ENCODE assay signal across 4 fruit fly cellular contexts in the genomic region with DNA sequence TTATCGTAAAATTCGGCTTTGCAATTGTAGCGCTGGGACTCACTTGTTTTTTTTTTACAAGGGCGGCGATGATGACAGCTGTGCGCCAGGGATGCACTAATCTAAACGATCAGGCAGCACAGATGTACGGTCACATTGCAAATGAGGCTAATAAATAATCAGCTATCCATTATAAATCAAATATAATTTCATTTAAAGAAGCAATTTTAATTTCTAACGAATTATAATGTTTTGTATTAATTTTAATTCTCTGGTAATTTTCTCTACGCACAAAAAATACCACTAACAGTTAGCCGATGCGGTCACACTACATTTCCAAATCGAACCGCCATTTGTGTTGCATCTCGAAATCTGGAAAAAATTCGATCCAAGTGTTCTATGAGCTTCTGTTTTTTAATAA.
TF ChIP-seq lines count a peak whose summit lies in the region.

A gene (minus strand): TSS at position 79 of the 400 bp plus-strand sequence.
A gene (plus strand): TSS at position 309 of the 400 bp plus-strand sequence.

- peak; percentile 42 for TF ChIP-seq CTCF in whole organism, embryonic (GFP tag; optimal IDR thresholded peaks at IDR 0.05; lab: Kevin White, UChicago)

TF ChIP-seq in whole organism, adult, 20 proteins besides CTCF, POLR2A, EP300 and RAD21:
- TF ChIP-seq CG12768 (GFP tag; optimal IDR thresholded peaks at IDR 0.05; lab: Kevin White, UChicago), result no peak
- peak; percentile 43 for TF ChIP-seq CG14711 (tag; optimal IDR thresholded peaks at IDR 0.05; lab: Kevin White, UChicago)
- TF ChIP-seq CG1620 (GFP tag; optimal IDR thresholded peaks at IDR 0.05; lab: Kevin White, UChicago), result peak; percentile 29
- peak; percentile 5 for TF ChIP-seq CG7101 (tag; optimal IDR thresholded peaks at IDR 0.05; lab: Kevin White, UChicago)
- TF ChIP-seq cic (GFP tag; optimal IDR thresholded peaks at IDR 0.05; lab: Kevin White, UChicago), result peak; percentile 35
- no peak for TF ChIP-seq Clk (GFP tag; optimal IDR thresholded peaks at IDR 0.05; lab: Kevin White, UChicago)
- TF ChIP-seq Mnt (GFP tag; optimal IDR thresholded peaks at IDR 0.05; lab: Kevin White, UChicago), result peak; percentile 37
- TF ChIP-seq toe (GFP tag; optimal IDR thresholded peaks at IDR 0.05; lab: Kevin White, UChicago), result no peak
- peak; percentile 74 for TF ChIP-seq bab1 (GFP tag; optimal IDR thresholded peaks at IDR 0.05; lab: Kevin White, UChicago)
- peak; percentile 67 for TF ChIP-seq CG11617 (GFP tag; optimal IDR thresholded peaks at IDR 0.05; lab: Kevin White, UChicago)
- TF ChIP-seq ovo (GFP tag; optimal IDR thresholded peaks at IDR 0.05; lab: Kevin White, UChicago), result no peak
- TF ChIP-seq Hr96 (GFP tag; optimal IDR thresholded peaks at IDR 0.05; lab: Kevin White, UChicago), result no peak
- no peak for TF ChIP-seq kay (GFP tag; lab: Kevin White, UChicago; ENCODE audit: borderline replicate concordance)
- TF ChIP-seq cnc (optimal IDR thresholded peaks at IDR 0.05; lab: Kevin White, UChicago), result no peak
- TF ChIP-seq pad (GFP tag; optimal IDR thresholded peaks at IDR 0.05; lab: Kevin White, UChicago), result no peak

TF ChIP-seq in whole organism, embryonic, 481 proteins besides CTCF, POLR2A, EP300 and RAD21 (continues in another document):
- TF ChIP-seq pan (optimal IDR thresholded peaks at IDR 0.05; lab: Kevin White, UChicago) (no peak), pan (GFP tag; optimal IDR thresholded peaks at IDR 0.05 in 1 of 2, IDR thresholded peaks at IDR 0.05 in 1 of 2) (no peak), HmgZ (tag; optimal IDR thresholded peaks at IDR 0.05; lab: Kevin White, UChicago) (peak; percentile 56), CG10321 (GFP tag; IDR thresholded peaks at IDR 0.05; lab: Robert Waterston, UW) (no peak), CoRest (tag; optimal IDR thresholded peaks at IDR 0.05; lab: Kevin White, UChicago) (peak; percentile 49), Usf (GFP tag; optimal IDR thresholded peaks at IDR 0.05; lab: Kevin White, UChicago) (no peak), CG15073 (GFP tag; optimal IDR thresholded peaks at IDR 0.05; lab: Kevin White, UChicago) (no peak), knrl (GFP tag; IDR thresholded peaks at IDR 0.05; lab: Robert Waterston, UW; ENCODE audit: partially characterized antibody) (0 out of 3 replicates have a peak, but pooled peaks have one; percentile 37), CG30403 (GFP tag; optimal IDR thresholded peaks at IDR 0.05; lab: Kevin White, UChicago) (peak; percentile 21), sisA (GFP tag; IDR thresholded peaks at IDR 0.05; lab: Robert Waterston, UW) (peak; percentile 39; the same call in 1 of the 2 replicates), Dfd (GFP tag; optimal IDR thresholded peaks at IDR 0.05; lab: Kevin White, UChicago) (no peak), kah (GFP tag; optimal IDR thresholded peaks at IDR 0.05; lab: Kevin White, UChicago) (no peak), CG9215 (GFP tag; IDR thresholded peaks at IDR 0.05; lab: Robert Waterston, UW) (no peak), CG4328 (GFP tag; optimal IDR thresholded peaks at IDR 0.05; lab: Kevin White, UChicago) (no peak), C15 (GFP tag; IDR thresholded peaks at IDR 0.05; lab: Robert Waterston, UW) (no peak), Kr (GFP tag; optimal IDR thresholded peaks at IDR 0.05; lab: Kevin White, UChicago) (no peak), CG7928 (GFP tag; optimal IDR thresholded peaks at IDR 0.05; lab: Kevin White, UChicago) (peak; percentile 97), tio (GFP tag; optimal IDR thresholded peaks at IDR 0.05; lab: Kevin White, UChicago) (no peak), CG14860 (GFP tag; IDR thresholded peaks at IDR 0.05; lab: Robert Waterston, UW; ENCODE audit: partially characterized antibody) (no peak), Ravus (GFP tag; IDR thresholded peaks at IDR 0.05; lab: Robert Waterston, UW) (no peak), CG7987 (GFP tag; optimal IDR thresholded peaks at IDR 0.05; lab: Kevin White, UChicago) (no peak), NFAT (GFP tag; IDR thresholded peaks at IDR 0.05; lab: Robert Waterston, UW) (no peak), chm (GFP tag; IDR thresholded peaks at IDR 0.05; lab: Robert Waterston, UW) (no peak), tap (tag; optimal IDR thresholded peaks at IDR 0.05; lab: Kevin White, UChicago) (no peak)

TF ChIP-seq in whole organism, prepupa, 60 proteins besides CTCF, POLR2A, EP300 and RAD21 (continues in another document):
- TF ChIP-seq CG9139 (GFP tag; optimal IDR thresholded peaks at IDR 0.05; lab: Kevin White, UChicago) (no peak), Eip93F (GFP tag; optimal IDR thresholded peaks at IDR 0.05; lab: Kevin White, UChicago) (peak; percentile 59), CG6854 (GFP tag; optimal IDR thresholded peaks at IDR 0.05; lab: Kevin White, UChicago) (no peak), CG6163 (GFP tag; IDR thresholded peaks at IDR 0.05; lab: Robert Waterston, UW) (no peak), Sox15 (GFP tag; optimal IDR thresholded peaks at IDR 0.05; lab: Kevin White, UChicago) (no peak), CG3919 (GFP tag; optimal IDR thresholded peaks at IDR 0.05; lab: Kevin White, UChicago) (no peak), Hr38 (GFP tag; optimal IDR thresholded peaks at IDR 0.05; lab: Kevin White, UChicago) (no peak), topi (GFP tag; optimal IDR thresholded peaks at IDR 0.05; lab: Kevin White, UChicago) (no peak), achi (GFP tag; optimal IDR thresholded peaks at IDR 0.05; lab: Kevin White, UChicago) (peak; percentile 74), esn (GFP tag; optimal IDR thresholded peaks at IDR 0.05; lab: Kevin White, UChicago) (peak; percentile 30), pdm3 (GFP tag; optimal IDR thresholded peaks at IDR 0.05; lab: Kevin White, UChicago) (no peak), CG7368 (GFP tag; optimal IDR thresholded peaks at IDR 0.05; lab: Kevin White, UChicago) (no peak), Hr4 (GFP tag; optimal IDR thresholded peaks at IDR 0.05; lab: Kevin White, UChicago) (no peak), net (GFP tag; optimal IDR thresholded peaks at IDR 0.05; lab: Kevin White, UChicago) (no peak), Sox14 (GFP tag; optimal IDR thresholded peaks at IDR 0.05; lab: Kevin White, UChicago) (peak; percentile 42), CG8119 (GFP tag; IDR thresholded peaks at IDR 0.05; lab: Robert Waterston, UW) (no peak), lz (GFP tag; optimal IDR thresholded peaks at IDR 0.05; lab: Kevin White, UChicago) (peak; percentile 26), CG16779 (tag; optimal IDR thresholded peaks at IDR 0.05; lab: Kevin White, UChicago) (no peak), dac (GFP tag; optimal IDR thresholded peaks at IDR 0.05; lab: Kevin White, UChicago) (no peak), fd85E (GFP tag; optimal IDR thresholded peaks at IDR 0.05; lab: Kevin White, UChicago) (no peak), CG6808 (GFP tag; optimal IDR thresholded peaks at IDR 0.05; lab: Kevin White, UChicago) (no peak), Gug (GFP tag; IDR thresholded peaks at IDR 0.05; lab: Robert Waterston, UW) (no peak), CG10669 (GFP tag; optimal IDR thresholded peaks at IDR 0.05; lab: Kevin White, UChicago) (no peak), acj6 (GFP tag; optimal IDR thresholded peaks at IDR 0.05; lab: Kevin White, UChicago) (no peak), CG34406 (GFP tag; optimal IDR thresholded peaks at IDR 0.05; lab: Kevin White, UChicago) (no peak), svp (GFP tag; lab: Kevin White, UChicago) (no peak), CG10631 (GFP tag; optimal IDR thresholded peaks at IDR 0.05; lab: Kevin White, UChicago) (no peak), CG31627 (GFP tag; optimal IDR thresholded peaks at IDR 0.05; lab: Kevin White, UChicago) (peak; percentile 23)

TF ChIP-seq in whole organism, wandering third instar larva, 38 proteins besides CTCF, POLR2A, EP300 and RAD21:
- TF ChIP-seq rgr (GFP tag; optimal IDR thresholded peaks at IDR 0.05; lab: Kevin White, UChicago) (peak; percentile 38), foxo (GFP tag; optimal IDR thresholded peaks at IDR 0.05; lab: Kevin White, UChicago) (peak in 1 of 2 experiments; percentile 17), fru (GFP tag; optimal IDR thresholded peaks at IDR 0.05; lab: Kevin White, UChicago) (no peak), Rel (GFP tag; optimal IDR thresholded peaks at IDR 0.05; lab: Kevin White, UChicago) (no peak), Rel (tag; optimal IDR thresholded peaks at IDR 0.05; lab: Kevin White, UChicago) (peak; percentile 99), OdsH (GFP tag; optimal IDR thresholded peaks at IDR 0.05; lab: Kevin White, UChicago) (no peak), sage (GFP tag; optimal IDR thresholded peaks at IDR 0.05; lab: Kevin White, UChicago) (peak; percentile 49), Jra (GFP tag; optimal IDR thresholded peaks at IDR 0.05; lab: Kevin White, UChicago) (peak; percentile 23), Hr83 (GFP tag; optimal IDR thresholded peaks at IDR 0.05; lab: Kevin White, UChicago; ENCODE audit: poor library complexity, severe bottlenecking) (peak; percentile 42), Hnf4 (GFP tag; optimal IDR thresholded peaks at IDR 0.05; lab: Kevin White, UChicago) (peak; percentile 25), dmrt93B (GFP tag; optimal IDR thresholded peaks at IDR 0.05; lab: Kevin White, UChicago) (no peak)
TF ChIP-seq in whole organism, wandering third instar larva: peak in this region for 7.
